ENCODE assay signal across 5 fruit fly cellular contexts in the genomic region with DNA sequence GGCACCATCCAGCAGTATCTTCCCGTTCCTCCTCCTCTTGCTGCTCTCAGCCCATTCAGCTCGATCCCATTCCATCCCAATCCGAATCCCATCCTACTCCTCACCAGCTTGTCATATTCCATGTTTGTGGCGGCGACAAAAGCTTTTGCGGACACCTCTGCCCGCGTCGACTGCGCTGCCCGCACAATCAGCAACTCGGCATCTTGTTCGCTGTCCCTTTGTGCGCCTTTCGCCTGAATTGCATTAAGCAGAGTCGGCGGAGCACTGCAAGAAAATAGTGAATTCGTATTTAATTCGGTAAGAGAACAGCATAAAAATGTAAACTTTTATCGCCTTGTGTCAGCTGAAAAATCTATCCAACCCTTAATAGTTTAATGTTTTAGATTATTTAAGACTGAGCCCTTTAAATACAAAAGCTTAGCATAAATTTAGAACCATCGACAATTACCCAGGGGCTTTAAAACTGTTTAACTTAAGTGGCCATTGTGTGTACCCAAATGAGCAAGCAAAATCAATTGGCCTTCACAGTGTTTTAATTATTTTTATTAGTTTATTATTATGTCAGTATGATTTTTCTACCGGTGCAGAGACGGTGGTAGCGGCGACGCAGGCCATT.
TF ChIP-seq lines count a peak whose summit lies in the region.

No protein-coding gene starts in this region.

- TF ChIP-seq CTCF in whole organism, embryonic (GFP tag; optimal IDR thresholded peaks at IDR 0.05; lab: Kevin White, UChicago): no peak

TF ChIP-seq in whole organism, adult, 20 proteins besides CTCF, POLR2A, EP300 and RAD21:
- TF ChIP-seq tj (GFP tag; optimal IDR thresholded peaks at IDR 0.05; lab: Kevin White, UChicago): peak; percentile 91
- TF ChIP-seq Hr96 (GFP tag; optimal IDR thresholded peaks at IDR 0.05; lab: Kevin White, UChicago): no peak
- TF ChIP-seq cic (GFP tag; optimal IDR thresholded peaks at IDR 0.05; lab: Kevin White, UChicago): no peak
- TF ChIP-seq CG12768 (GFP tag; optimal IDR thresholded peaks at IDR 0.05; lab: Kevin White, UChicago): no peak

TF ChIP-seq in whole organism, embryonic, 481 proteins besides CTCF, POLR2A, EP300 and RAD21 (continues in another document):
- TF ChIP-seq croc (GFP tag; conservative IDR thresholded peaks at IDR 0.05; lab: Robert Waterston, UW) (peak; percentile 12; the same call in 1 of the 3 replicates), lbe (GFP tag; optimal IDR thresholded peaks at IDR 0.05; lab: Kevin White, UChicago) (peak; percentile 19), grau (tag; optimal IDR thresholded peaks at IDR 0.05; lab: Kevin White, UChicago) (peak; percentile 8), wor (GFP tag; IDR thresholded peaks at IDR 0.05; lab: Robert Waterston, UW) (no peak), CG11504 (tag; optimal IDR thresholded peaks at IDR 0.05; lab: Kevin White, UChicago) (peak; percentile 55), ewg (GFP tag; optimal IDR thresholded peaks at IDR 0.05; lab: Kevin White, UChicago) (peak; percentile 21), crc (GFP tag; optimal IDR thresholded peaks at IDR 0.05; lab: Kevin White, UChicago) (no peak), stc (GFP tag; IDR thresholded peaks at IDR 0.05; lab: Robert Waterston, UW) (no peak), CG2712 (tag; optimal IDR thresholded peaks at IDR 0.05; lab: Kevin White, UChicago) (peak; percentile 53), slou (GFP tag; optimal IDR thresholded peaks at IDR 0.05; lab: Kevin White, UChicago) (no peak), cas (GFP tag; IDR thresholded peaks at IDR 0.05; lab: Robert Waterston, UW) (no peak), fd96Cb (tag; optimal IDR thresholded peaks at IDR 0.05; lab: Kevin White, UChicago) (peak; percentile 37), CG12391 (tag; optimal IDR thresholded peaks at IDR 0.05; lab: Kevin White, UChicago) (peak; percentile 10), Adf1 (GFP tag; IDR thresholded peaks at IDR 0.05; lab: Robert Waterston, UW) (peak; percentile 53), CG17829 (tag; optimal IDR thresholded peaks at IDR 0.05; lab: Kevin White, UChicago) (no peak), bcd (GFP tag; optimal IDR thresholded peaks at IDR 0.05; lab: Kevin White, UChicago) (peak; percentile 14), CG17328 (GFP tag; IDR thresholded peaks at IDR 0.05; lab: Robert Waterston, UW) (peak; percentile 31; the same call in 1 of the 2 replicates), Bgb (GFP tag; IDR thresholded peaks at IDR 0.05; lab: Robert Waterston, UW; ENCODE audit: partially characterized antibody) (no peak), Xrp1 (GFP tag; IDR thresholded peaks at IDR 0.05; lab: Robert Waterston, UW) (peak; percentile 37; the same call in 1 of the 2 replicates)

TF ChIP-seq in whole organism, prepupa, 60 proteins besides CTCF, POLR2A, EP300 and RAD21 (continues in another document):
- TF ChIP-seq CG8119 (GFP tag; IDR thresholded peaks at IDR 0.05; lab: Robert Waterston, UW) (peak; percentile 88), Hr38 (GFP tag; optimal IDR thresholded peaks at IDR 0.05; lab: Kevin White, UChicago) (no peak), vri (GFP tag; optimal IDR thresholded peaks at IDR 0.05; lab: Kevin White, UChicago) (peak; percentile 65), spab (GFP tag; optimal IDR thresholded peaks at IDR 0.05; lab: Kevin White, UChicago) (peak; percentile 98), Eip93F (GFP tag; optimal IDR thresholded peaks at IDR 0.05; lab: Kevin White, UChicago) (peak; percentile 63), Gug (GFP tag; IDR thresholded peaks at IDR 0.05; lab: Robert Waterston, UW) (peak; percentile 72), CG3919 (GFP tag; optimal IDR thresholded peaks at IDR 0.05; lab: Kevin White, UChicago) (peak; percentile 96), CG11762 (GFP tag; optimal IDR thresholded peaks at IDR 0.05; lab: Kevin White, UChicago; ENCODE audit: insufficient read depth) (peak; percentile 89), CG6854 (GFP tag; optimal IDR thresholded peaks at IDR 0.05; lab: Kevin White, UChicago) (no peak), net (GFP tag; optimal IDR thresholded peaks at IDR 0.05; lab: Kevin White, UChicago) (peak; percentile 89), Ets21C (GFP tag; optimal IDR thresholded peaks at IDR 0.05; lab: Kevin White, UChicago) (peak; percentile 83), svp (GFP tag; lab: Kevin White, UChicago) (peak; percentile 97), fd59A (GFP tag; optimal IDR thresholded peaks at IDR 0.05; lab: Kevin White, UChicago) (peak; percentile 98), Met (GFP tag; optimal IDR thresholded peaks at IDR 0.05; lab: Kevin White, UChicago) (peak; percentile 91), pdm3 (GFP tag; optimal IDR thresholded peaks at IDR 0.05; lab: Kevin White, UChicago) (peak; percentile 94), Sox102F (GFP tag; optimal IDR thresholded peaks at IDR 0.05; lab: Kevin White, UChicago) (peak; percentile 86), eg (GFP tag; IDR thresholded peaks at IDR 0.05; lab: Robert Waterston, UW) (peak; percentile 61), dac (GFP tag; optimal IDR thresholded peaks at IDR 0.05; lab: Kevin White, UChicago) (peak; percentile 88), CG10631 (GFP tag; optimal IDR thresholded peaks at IDR 0.05; lab: Kevin White, UChicago) (peak; percentile 94), Sox14 (GFP tag; optimal IDR thresholded peaks at IDR 0.05; lab: Kevin White, UChicago) (peak; percentile 94), CG15336 (GFP tag; IDR thresholded peaks at IDR 0.05; lab: Robert Waterston, UW) (peak; percentile 83)

TF ChIP-seq in whole organism, pupa, 21 proteins besides CTCF, POLR2A, EP300 and RAD21:
- peak; percentile 94 for TF ChIP-seq CG17806 (tag; optimal IDR thresholded peaks at IDR 0.05; lab: Kevin White, UChicago)
- peak; percentile 94 for TF ChIP-seq CG34367 (tag; optimal IDR thresholded peaks at IDR 0.05; lab: Kevin White, UChicago)
- peak; percentile 97 for TF ChIP-seq CG14655 (GFP tag; optimal IDR thresholded peaks at IDR 0.05; lab: Kevin White, UChicago)
- TF ChIP-seq CG9948 (tag; optimal IDR thresholded peaks at IDR 0.05; lab: Kevin White, UChicago): peak; percentile 98
- TF ChIP-seq gl (tag; optimal IDR thresholded peaks at IDR 0.05; lab: Kevin White, UChicago): peak; percentile 77
- TF ChIP-seq CG8301 (tag; optimal IDR thresholded peaks at IDR 0.05; lab: Kevin White, UChicago): peak; percentile 92
- peak; percentile 45; the same call in 2 of the 3 replicates for TF ChIP-seq CG4496 (GFP tag; IDR thresholded peaks at IDR 0.05; lab: Robert Waterston, UW)
- peak; percentile 89 for TF ChIP-seq Snoo (tag; optimal IDR thresholded peaks at IDR 0.05; lab: Kevin White, UChicago)
- TF ChIP-seq Pif1A (GFP tag; optimal IDR thresholded peaks at IDR 0.05; lab: Kevin White, UChicago): peak; percentile 94
- TF ChIP-seq EcR (GFP tag; optimal IDR thresholded peaks at IDR 0.05; lab: Kevin White, UChicago): no peak
- peak; percentile 13; the same call in 1 of the 2 replicates for TF ChIP-seq Ets98B (GFP tag; IDR thresholded peaks at IDR 0.05; lab: Robert Waterston, UW)
- TF ChIP-seq CG12605 (GFP tag; IDR thresholded peaks at IDR 0.05; lab: Robert Waterston, UW): no peak; the same call in 1 of the 2 replicates
- peak; percentile 93 for TF ChIP-seq D1 (tag; optimal IDR thresholded peaks at IDR 0.05; lab: Kevin White, UChicago)
- TF ChIP-seq CG8159 (tag; optimal IDR thresholded peaks at IDR 0.05; lab: Kevin White, UChicago): peak; percentile 98
- TF ChIP-seq CG15710 (tag; optimal IDR thresholded peaks at IDR 0.05; lab: Kevin White, UChicago): peak; percentile 97
- TF ChIP-seq CG13204 (GFP tag; optimal IDR thresholded peaks at IDR 0.05; lab: Kevin White, UChicago): peak; percentile 60
- TF ChIP-seq CG32121 (GFP tag; IDR thresholded peaks at IDR 0.05; lab: Robert Waterston, UW): peak; percentile 40; the same call in 1 of the 2 replicates
- no peak for TF ChIP-seq CG10348 (GFP tag; IDR thresholded peaks at IDR 0.05; lab: Robert Waterston, UW)
- TF ChIP-seq Pif1B (GFP tag; optimal IDR thresholded peaks at IDR 0.05; lab: Kevin White, UChicago): peak; percentile 94
- TF ChIP-seq rn (GFP tag; IDR thresholded peaks at IDR 0.05; lab: Robert Waterston, UW): peak; percentile 67
- peak; percentile 82 for TF ChIP-seq fd96Ca (GFP tag; IDR thresholded peaks at IDR 0.05; lab: Robert Waterston, UW)

TF ChIP-seq in whole organism, wandering third instar larva, 38 proteins besides CTCF, POLR2A, EP300 and RAD21 (continues in another document):
- TF ChIP-seq woc (GFP tag; optimal IDR thresholded peaks at IDR 0.05; lab: Kevin White, UChicago): no peak
- TF ChIP-seq sage (GFP tag; optimal IDR thresholded peaks at IDR 0.05; lab: Kevin White, UChicago): peak; percentile 73
- TF ChIP-seq br (GFP tag; optimal IDR thresholded peaks at IDR 0.05; lab: Kevin White, UChicago): peak; percentile 78
- no peak for TF ChIP-seq Myc (optimal IDR thresholded peaks at IDR 0.05; lab: Kevin White, UChicago)
- TF ChIP-seq GATAd (GFP tag; optimal IDR thresholded peaks at IDR 0.05; lab: Kevin White, UChicago): no peak
- peak; percentile 8 for TF ChIP-seq Rel (GFP tag; optimal IDR thresholded peaks at IDR 0.05; lab: Kevin White, UChicago)
- TF ChIP-seq Rel (tag; optimal IDR thresholded peaks at IDR 0.05; lab: Kevin White, UChicago): no peak
- TF ChIP-seq tai (GFP tag; optimal IDR thresholded peaks at IDR 0.05; lab: Kevin White, UChicago): peak; percentile 42
- TF ChIP-seq Mio (GFP tag; optimal IDR thresholded peaks at IDR 0.05; lab: Kevin White, UChicago): no peak
- peak; percentile 77 for TF ChIP-seq dmrt93B (GFP tag; optimal IDR thresholded peaks at IDR 0.05; lab: Kevin White, UChicago)
- TF ChIP-seq CrebA (GFP tag; optimal IDR thresholded peaks at IDR 0.05; lab: Kevin White, UChicago; ENCODE audit: borderline replicate concordance): peak; percentile 6
- peak; percentile 70 for TF ChIP-seq h (GFP tag; optimal IDR thresholded peaks at IDR 0.05; lab: Kevin White, UChicago)
- TF ChIP-seq ey (GFP tag; optimal IDR thresholded peaks at IDR 0.05; lab: Kevin White, UChicago): peak; percentile 69
- TF ChIP-seq CG32264 (GFP tag; optimal IDR thresholded peaks at IDR 0.05; lab: Kevin White, UChicago): peak; percentile 41
- TF ChIP-seq lola (GFP tag; optimal IDR thresholded peaks at IDR 0.05; lab: Kevin White, UChicago): no peak
- TF ChIP-seq Sp1 (GFP tag; optimal IDR thresholded peaks at IDR 0.05; lab: Kevin White, UChicago): peak; percentile 85
- no peak for TF ChIP-seq N (GFP tag; optimal IDR thresholded peaks at IDR 0.05; lab: Kevin White, UChicago)
- peak; percentile 79 for TF ChIP-seq fru (GFP tag; optimal IDR thresholded peaks at IDR 0.05; lab: Kevin White, UChicago)
- TF ChIP-seq psq (GFP tag; optimal IDR thresholded peaks at IDR 0.05; lab: Kevin White, UChicago): peak; percentile 55
- no peak for TF ChIP-seq sv (GFP tag; optimal IDR thresholded peaks at IDR 0.05; lab: Kevin White, UChicago)
- peak; percentile 72 for TF ChIP-seq rgr (GFP tag; optimal IDR thresholded peaks at IDR 0.05; lab: Kevin White, UChicago)
- TF ChIP-seq dl (GFP tag; optimal IDR thresholded peaks at IDR 0.05; lab: Kevin White, UChicago; ENCODE audit: insufficient read depth in 1 of 2, partially characterized antibody in 2 of 2): no peak
- no peak for TF ChIP-seq Hr78 (GFP tag; optimal IDR thresholded peaks at IDR 0.05; lab: Kevin White, UChicago)
- peak; percentile 71 for TF ChIP-seq OdsH (GFP tag; optimal IDR thresholded peaks at IDR 0.05; lab: Kevin White, UChicago)
- TF ChIP-seq foxo (GFP tag; optimal IDR thresholded peaks at IDR 0.05; lab: Kevin White, UChicago): peak in 1 of 2 experiments; percentile 79
